Fruit fly (Drosophila melanogaster): ENCODE measurements around the gene CG1637.

DNA sequence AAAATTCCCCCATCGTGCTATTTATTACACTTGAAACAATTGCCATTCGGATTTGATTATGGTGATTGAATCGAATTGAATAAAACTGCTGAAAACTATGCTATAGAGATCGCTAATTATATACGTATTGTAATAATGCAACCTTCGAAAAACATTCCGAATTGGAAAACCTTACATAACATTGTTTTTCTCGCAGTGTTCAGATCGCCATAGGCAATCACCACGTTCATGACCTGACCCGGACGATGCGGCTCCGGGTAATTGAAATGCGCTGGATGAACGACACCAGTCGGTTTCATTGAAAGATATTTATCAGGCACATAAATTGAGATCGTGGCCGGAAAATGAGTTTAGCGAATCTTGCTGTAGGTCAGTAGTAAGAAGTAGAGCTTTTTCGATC, 5.1 kb upstream of the CG1637 start:
- TF ChIP-seq psq (optimal IDR thresholded peaks at IDR 0.05) (no peak), Sin3A (optimal IDR thresholded peaks at IDR 0.05) (no peak)
